Worm (Caenorhabditis elegans) whole organism, mixed stage, embryonic: ENCODE measurements around the gene F15B9.6.
"Not testable (repeated sequence)": the region's sequence is repeated elsewhere in the genome, so short reads cannot be mapped to it uniquely, and the experiment has no call there.

ENCODE experiments used
- elt-3 ChIP-seq: fragments of 150-350 bp; optimal IDR thresholded peaks from 2 replicates; lab custom pipeline; 2014; ENCODE audit warnings: missing biosample characterization, missing genetic modification characterization
- lsy-2 ChIP-seq: fragments of 150-350 bp; optimal IDR thresholded peaks from 2 replicates; lab custom pipeline; 2014; ENCODE audit warnings: missing biosample characterization, missing genetic modification characterization
- mab-5 ChIP-seq: fragments of 150-350 bp; optimal IDR thresholded peaks from 2 replicates; lab custom pipeline; 2014; ENCODE audit warnings: missing biosample characterization, missing genetic modification characterization
- mep-1 ChIP-seq: fragments of 150-350 bp; optimal IDR thresholded peaks from 2 replicates; lab custom pipeline; 2017; ENCODE audit warnings: missing biosample characterization, missing genetic modification reagents, missing genetic modification characterization, inconsistent platforms
- nhr-12 ChIP-seq: fragments of 150-350 bp; optimal IDR thresholded peaks from 2 replicates; lab custom pipeline; 2014; ENCODE audit warnings: missing biosample characterization, missing genetic modification characterization
- nhr-2 ChIP-seq: fragments of 150-350 bp; optimal IDR thresholded peaks from 2 replicates; lab custom pipeline; 2014; ENCODE audit warnings: missing biosample characterization, missing genetic modification characterization
- nhr-237 ChIP-seq: fragments of 150-350 bp; optimal IDR thresholded peaks from 2 replicates; lab custom pipeline; 2014; ENCODE audit warnings: missing biosample characterization, missing genetic modification characterization
- nhr-28 ChIP-seq: fragments of 150-350 bp; optimal IDR thresholded peaks from 2 replicates; lab custom pipeline; 2014; ENCODE audit warnings: missing biosample characterization, missing genetic modification characterization
- nhr-76 ChIP-seq: sonication (generic microtip); optimal IDR thresholded peaks from 2 replicates; lab custom pipeline; 2017; ENCODE audit warnings: missing biosample characterization, missing genetic modification characterization
- sptf-1 ChIP-seq: sonication (generic microtip); optimal IDR thresholded peaks from 2 replicates; lab custom pipeline; 2017; ENCODE audit warnings: mild to moderate bottlenecking, missing genetic modification characterization, moderate library complexity, missing compliant biosample characterization
- unc-39 ChIP-seq: fragments of 150-350 bp; optimal IDR thresholded peaks from 2 replicates; lab custom pipeline; 2014; ENCODE audit warnings: missing biosample characterization, missing genetic modification characterization
- unc-62 ChIP-seq: fragments of 150-350 bp; optimal IDR thresholded peaks from 2 replicates; lab custom pipeline; 2014; ENCODE audit warnings: missing biosample characterization, missing genetic modification reagents, missing genetic modification characterization

DNA sequence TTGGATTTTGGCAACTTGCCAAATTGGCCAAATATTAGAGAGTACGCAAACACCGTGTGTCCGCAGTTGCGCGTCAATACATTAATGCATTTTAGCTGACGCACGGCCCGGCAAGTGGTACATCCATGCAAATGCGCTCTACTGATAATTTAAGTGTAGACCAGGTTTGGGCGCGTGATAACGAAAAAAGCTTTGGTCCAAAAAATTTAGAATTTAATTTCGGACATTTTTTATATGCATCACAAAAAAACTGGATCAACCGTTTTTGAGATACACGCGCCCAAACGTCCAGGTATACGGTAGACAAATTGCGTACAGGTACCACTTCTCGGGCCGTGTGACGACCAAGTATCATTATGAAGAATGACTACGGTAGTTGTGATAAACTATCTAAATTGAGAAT, 46.0 kb upstream of the F15B9.6 start, which contains the start of gene R186.8:
- TF ChIP-seq nhr-12 (tag; lab: Kevin White, UChicago); nhr-76 (tag; lab: Kevin White, UChicago); nhr-28; unc-62 (GFP tag; lab: Kevin White, UChicago); unc-39 (tag; lab: Kevin White, UChicago); mab-5 (tag; lab: Kevin White, UChicago); mep-1; nhr-2 (tag; lab: Kevin White, UChicago); elt-3 (tag; lab: Kevin White, UChicago): not testable (repeated sequence)
- TF ChIP-seq nhr-237 (tag; lab: Kevin White, UChicago) (peak; percentile 23), sptf-1 (tag; lab: Kevin White, UChicago) (peak; percentile 15), lsy-2 (peak; percentile 90)
